Worm (Caenorhabditis elegans) whole organism, late embryonic: ENCODE measurements around the gene ZK546.5.
A peak's percentile ranks its signal among the peaks of the same experiment; 100 is the strongest.

Experiments
- F13H6.1 ChIP-seq: sonication (generic microtip); optimal IDR thresholded peaks from 2 replicates; lab custom pipeline; 2016; ENCODE audit warnings: missing genetic modification characterization, missing compliant biosample characterization
- K09A11.1 ChIP-seq: sonication (generic microtip); optimal IDR thresholded peaks from 2 replicates; lab custom pipeline; 2017; ENCODE audit warnings: antibody characterized with exemption, mild to moderate bottlenecking, missing genetic modification characterization, missing compliant biosample characterization; ENCODE audit not compliant: insufficient read depth
- T23F11.4 ChIP-seq: fragments of 200-800 bp; sonication (Bioruptor generic); optimal IDR thresholded peaks from 2 replicates; lab custom pipeline; 2018; ENCODE audit warnings: mild to moderate bottlenecking, missing genetic modification characterization, missing compliant biosample characterization
- ahr-1 ChIP-seq: sonication (generic microtip); optimal IDR thresholded peaks from 2 replicates; lab custom pipeline; 2016; ENCODE audit warnings: missing genetic modification characterization, missing compliant biosample characterization
- ceh-19 ChIP-seq: fragments of 200-800 bp; sonication (Bioruptor generic); optimal IDR thresholded peaks from 2 replicates; lab custom pipeline; 2018; ENCODE audit warnings: mild to moderate bottlenecking, missing genetic modification characterization, missing compliant biosample characterization
- ceh-2 ChIP-seq: sonication (generic microtip); optimal IDR thresholded peaks from 2 replicates; lab custom pipeline; 2016; ENCODE audit warnings: missing genotype, missing genetic modification characterization, missing compliant biosample characterization
- ceh-30 ChIP-seq: fragments of 150-350 bp; optimal IDR thresholded peaks from 2 replicates; lab custom pipeline; 2014; ENCODE audit warnings: missing biosample characterization, missing genetic modification characterization
- ceh-45 ChIP-seq: fragments of 200-800 bp; sonication (Bioruptor generic); IDR thresholded peaks from 2 replicates; pipeline ENCODE4 v1.3.6; 2022; ENCODE audit warnings: missing genetic modification reagents, missing genetic modification characterization, missing compliant biosample characterization
- ceh-48 ChIP-seq: sonication (generic microtip); optimal IDR thresholded peaks from 2 replicates; lab custom pipeline; 2016; ENCODE audit warnings: missing genetic modification characterization, inconsistent platforms, missing compliant biosample characterization
- ceh-6 ChIP-seq: fragments of 200-800 bp; sonication (Bioruptor generic); optimal IDR thresholded peaks from 2 replicates; lab custom pipeline; 2018; ENCODE audit warnings: mild to moderate bottlenecking, missing genetic modification characterization, missing compliant biosample characterization
- ceh-9 ChIP-seq: sonication (generic microtip); optimal IDR thresholded peaks from 2 replicates; lab custom pipeline; 2016; ENCODE audit warnings: mild to moderate bottlenecking, missing genetic modification characterization, inconsistent platforms, missing compliant biosample characterization
- che-1 ChIP-seq: sonication (generic microtip); optimal IDR thresholded peaks from 2 replicates; lab custom pipeline; 2016; ENCODE audit warnings: mild to moderate bottlenecking, missing genetic modification characterization, missing compliant biosample characterization
- dmd-4 ChIP-seq: sonication (generic microtip); optimal IDR thresholded peaks from 2 replicates; lab custom pipeline; 2016; ENCODE audit warnings: borderline replicate concordance, missing genetic modification characterization, missing compliant biosample characterization
- dve-1 ChIP-seq: sonication (generic microtip); optimal IDR thresholded peaks from 2 replicates; lab custom pipeline; 2017; ENCODE audit warnings: antibody characterized with exemption, mild to moderate bottlenecking, missing genetic modification characterization, missing compliant biosample characterization
- elt-2 ChIP-seq: sonication (generic microtip); optimal IDR thresholded peaks from 2 replicates; lab custom pipeline; 2016; ENCODE audit warnings: missing genetic modification reagents, missing genetic modification characterization, missing compliant biosample characterization
- eyg-1 ChIP-seq: sonication (generic microtip); optimal IDR thresholded peaks from 2 replicates; lab custom pipeline; 2016; ENCODE audit warnings: missing genotype, missing genetic modification characterization, missing compliant biosample characterization
- gmeb-2 ChIP-seq: sonication (generic microtip); optimal IDR thresholded peaks from 2 replicates; lab custom pipeline; 2016; ENCODE audit warnings: missing genetic modification characterization, inconsistent platforms, missing compliant biosample characterization
- hlh-13 ChIP-seq: fragments of 200-800 bp; sonication (Bioruptor generic); optimal IDR thresholded peaks from 2 replicates; lab custom pipeline; 2018; ENCODE audit warnings: mild to moderate bottlenecking, missing genetic modification characterization, missing compliant biosample characterization
- hlh-15 ChIP-seq: sonication (generic microtip); optimal IDR thresholded peaks from 2 replicates; lab custom pipeline; 2016; ENCODE audit warnings: missing genetic modification characterization, missing compliant biosample characterization
- hlh-30 ChIP-seq: sonication (generic microtip); optimal IDR thresholded peaks from 2 replicates; lab custom pipeline; 2017; ENCODE audit warnings: antibody characterized with exemption, missing genetic modification characterization, missing compliant biosample characterization; ENCODE audit not compliant: insufficient read depth
- lim-6 ChIP-seq: sonication (generic microtip); optimal IDR thresholded peaks from 2 replicates; lab custom pipeline; 2016; ENCODE audit warnings: missing genetic modification characterization, missing compliant biosample characterization
- lin-11 ChIP-seq: fragments of 200-800 bp; sonication (Bioruptor generic); optimal IDR thresholded peaks from 2 replicates; lab custom pipeline; 2018; ENCODE audit warnings: mild to moderate bottlenecking, missing genetic modification characterization, missing compliant biosample characterization
- mec-3 ChIP-seq: sonication (generic microtip); optimal IDR thresholded peaks from 2 replicates; lab custom pipeline; 2016; ENCODE audit warnings: borderline replicate concordance, missing genetic modification characterization, missing compliant biosample characterization
- nhr-11 ChIP-seq: fragments of 150-350 bp; optimal IDR thresholded peaks from 2 replicates; lab custom pipeline; 2014; ENCODE audit warnings: missing biosample characterization, missing genetic modification characterization
- nhr-232 ChIP-seq: sonication (generic microtip); optimal IDR thresholded peaks from 2 replicates; lab custom pipeline; 2016; ENCODE audit warnings: missing genetic modification characterization, missing compliant biosample characterization
- npax-4 ChIP-seq: sonication (generic microtip); optimal IDR thresholded peaks from 2 replicates; lab custom pipeline; 2016; ENCODE audit warnings: missing genetic modification characterization, missing compliant biosample characterization
- odd-2 ChIP-seq: sonication (generic microtip); optimal IDR thresholded peaks from 2 replicates; lab custom pipeline; 2017; ENCODE audit warnings: antibody characterized with exemption, mild to moderate bottlenecking, missing genetic modification characterization, missing compliant biosample characterization
- pat-9 ChIP-seq: fragments of 200-800 bp; sonication (Bioruptor generic); optimal IDR thresholded peaks from 2 replicates; lab custom pipeline; 2018; ENCODE audit warnings: mild to moderate bottlenecking, missing genetic modification characterization, moderate library complexity, missing compliant biosample characterization
- pax-1 ChIP-seq: fragments of 150-350 bp; optimal IDR thresholded peaks from 2 replicates; lab custom pipeline; 2014; ENCODE audit warnings: missing biosample characterization, missing genetic modification characterization
- pha-2 ChIP-seq: sonication (generic microtip); optimal IDR thresholded peaks from 2 replicates; lab custom pipeline; 2017; ENCODE audit warnings: mild to moderate bottlenecking, missing genetic modification characterization, missing compliant biosample characterization
- ref-2 ChIP-seq: sonication (generic microtip); optimal IDR thresholded peaks from 2 replicates; lab custom pipeline; 2016; ENCODE audit warnings: missing genetic modification characterization, missing compliant biosample characterization
- rnt-1 ChIP-seq: sonication (generic microtip); optimal IDR thresholded peaks from 2 replicates; lab custom pipeline; 2016; ENCODE audit warnings: missing genetic modification characterization, missing compliant biosample characterization
- sdc-2 ChIP-seq: sonication (generic microtip); optimal IDR thresholded peaks from 2 replicates; lab custom pipeline; 2016; ENCODE audit warnings: missing genotype, missing genetic modification characterization, missing compliant biosample characterization
- sox-2 ChIP-seq: fragments of 200-800 bp; sonication (Bioruptor generic); IDR thresholded peaks from 2 replicates; pipeline ENCODE4 v1.3.6; 2022; ENCODE audit warnings: missing genetic modification reagents, missing genetic modification characterization, missing compliant biosample characterization
- sox-4 ChIP-seq: sonication (generic microtip); optimal IDR thresholded peaks from 2 replicates; lab custom pipeline; 2017; ENCODE audit warnings: mild to moderate bottlenecking, missing genetic modification characterization, inconsistent platforms, missing compliant biosample characterization
- syd-9 ChIP-seq: sonication (generic microtip); optimal IDR thresholded peaks from 2 replicates; lab custom pipeline; 2016; ENCODE audit warnings: mild to moderate bottlenecking, missing genetic modification characterization, moderate library complexity, missing compliant biosample characterization
- tbx-7 ChIP-seq: sonication (generic microtip); optimal IDR thresholded peaks from 2 replicates; lab custom pipeline; 2016; ENCODE audit warnings: missing genotype, missing genetic modification characterization, missing compliant biosample characterization
- unc-42 ChIP-seq: sonication (generic microtip); optimal IDR thresholded peaks from 2 replicates; lab custom pipeline; 2016; ENCODE audit warnings: missing genotype, missing genetic modification characterization, missing compliant biosample characterization
- unc-55 ChIP-seq: sonication (generic microtip); optimal IDR thresholded peaks from 2 replicates; lab custom pipeline; 2017; ENCODE audit warnings: missing biosample characterization, missing genetic modification reagents, missing genetic modification characterization
- ztf-16 ChIP-seq: sonication (generic microtip); optimal IDR thresholded peaks from 2 replicates; lab custom pipeline; 2017; ENCODE audit warnings: missing genetic modification characterization, missing compliant biosample characterization

The ZK546.5 gene

ce11 chrII:4942397-4942796 lies 6.8 kb downstream of the ZK546.5 start (continued):
- TF ChIP-seq gmeb-2 (tag; lab: Kevin White, UChicago) (peak; percentile 59), pat-9 (tag; lab: Kevin White, UChicago) (peak; percentile 78), T23F11.4 (GFP tag; lab: Kevin White, UChicago) (peak; percentile 82), ceh-9 (tag; lab: Kevin White, UChicago) (no peak), hlh-15 (tag; lab: Kevin White, UChicago) (no peak), eyg-1 (tag; lab: Kevin White, UChicago) (no peak), sox-4 (peak; percentile 43), pha-2 (tag; lab: Kevin White, UChicago) (peak; percentile 74), nhr-232 (tag; lab: Kevin White, UChicago) (peak; percentile 56), dmd-4 (no peak), unc-42 (tag; lab: Kevin White, UChicago) (no peak), ceh-2 (tag; lab: Kevin White, UChicago) (peak; percentile 22), hlh-30 (tag; lab: Kevin White, UChicago) (peak; percentile 6), dve-1 (tag; lab: Kevin White, UChicago) (peak; percentile 49), hlh-13 (peak; percentile 24), unc-55 (GFP tag; lab: Kevin White, UChicago) (no peak), K09A11.1 (tag; lab: Kevin White, UChicago) (peak; percentile 60), ceh-48 (tag; lab: Kevin White, UChicago) (peak; percentile 2), che-1 (tag; lab: Kevin White, UChicago) (peak; percentile 73), ahr-1 (no peak), ceh-30 (no peak), F13H6.1 (tag; lab: Kevin White, UChicago) (peak; percentile 49), sdc-2 (tag; lab: Kevin White, UChicago) (peak; percentile 67), pax-1 (tag; lab: Kevin White, UChicago) (no peak), ceh-45 (GFP tag; lab: Robert Waterston, UW) (no peak), syd-9 (peak; percentile 49), mec-3 (tag; lab: Kevin White, UChicago) (peak; percentile 59), sox-2 (GFP tag; lab: Robert Waterston, UW) (peak; percentile 63), nhr-11 (tag; lab: Kevin White, UChicago) (no peak), lim-6 (tag; lab: Kevin White, UChicago) (no peak), lin-11 (tag; lab: Kevin White, UChicago) (peak; percentile 58)

- TF ChIP-seq hlh-30 (tag; lab: Kevin White, UChicago) (peak; percentile 16), ceh-19 (GFP tag; lab: Kevin White, UChicago) (no peak), elt-2 (tag; lab: Kevin White, UChicago) (peak; percentile 70)
Observed at ce11 chrII:4942829-4943228, 7.2 kb downstream of the ZK546.5 start.

- no peak for TF ChIP-seq ceh-6 (GFP tag; lab: Kevin White, UChicago)
- TF ChIP-seq, all 69 proteins: peak for 0
Observed at ce11 chrII:4943849-4944248, 8.2 kb downstream of the ZK546.5 start, which contains the start of gene mdt-4. Gene mdt-4 (minus strand): TSS chrII:4943949.

DNA sequence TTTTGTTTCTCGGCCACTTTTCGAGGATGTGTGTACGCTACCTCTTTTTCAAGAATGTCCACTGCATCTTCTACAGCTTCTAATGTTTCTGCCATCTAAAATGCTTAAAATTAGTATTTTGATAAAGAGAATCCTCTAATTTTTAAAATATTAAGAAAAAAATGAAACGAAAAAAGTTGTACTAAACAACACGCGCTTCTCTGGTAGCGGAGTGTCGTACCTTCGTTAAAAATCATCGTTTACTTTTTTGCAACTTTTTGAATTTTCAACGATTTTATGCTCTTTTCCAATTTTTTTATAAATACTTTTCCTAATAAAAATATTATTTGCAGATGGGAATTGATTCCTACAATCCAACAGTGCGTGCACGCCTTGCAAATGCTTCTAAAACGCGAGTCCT lies 10.1 kb downstream of the ZK546.5 start, which contains the start of the genes gldi-11 and ZK546.2:
Gene gldi-11 (minus strand): TSS at position 95 of the 400 bp plus-strand sequence.
Gene ZK546.2 (plus strand): TSS at position 333 of the 400 bp plus-strand sequence.
- TF ChIP-seq tbx-7 = no peak
- TF ChIP-seq odd-2 (tag; lab: Kevin White, UChicago) = no peak
- TF ChIP-seq ztf-16 (tag; lab: Kevin White, UChicago) = no peak
- no peak for TF ChIP-seq rnt-1
- no peak for TF ChIP-seq ref-2 (tag; lab: Kevin White, UChicago)
- no peak for TF ChIP-seq unc-55 (GFP tag; lab: Kevin White, UChicago)
- TF ChIP-seq sox-2 (GFP tag; lab: Robert Waterston, UW) = no peak
- TF ChIP-seq npax-4 (tag; lab: Kevin White, UChicago) = no peak
